Fruit fly (Drosophila melanogaster): ENCODE results near the gene Scsalpha2.

The Scsalpha2 gene

dm6 chr3R:19465286-19465685 is 2.4 kb upstream of the Scsalpha2 start (continued):
- TF ChIP-seq CG12942 (GFP tag; optimal IDR thresholded peaks at IDR 0.05) (peak; percentile 16), CTCF (GFP tag; optimal IDR thresholded peaks at IDR 0.05) (peak; percentile 8), CG3838 (GFP tag; optimal IDR thresholded peaks at IDR 0.05) (no peak), CG33557 (GFP tag; optimal IDR thresholded peaks at IDR 0.05) (peak; percentile 79), CG11504 (tag; optimal IDR thresholded peaks at IDR 0.05) (peak; percentile 83), lmd (GFP tag; IDR thresholded peaks at IDR 0.05) (peak; percentile 59), Fer3 (tag; optimal IDR thresholded peaks at IDR 0.05) (peak; percentile 22), jing (GFP tag; optimal IDR thresholded peaks at IDR 0.05) (peak; percentile 17), tgo (GFP tag; IDR thresholded peaks at IDR 0.05) (peak; percentile 45; the same call in 1 of the 3 replicates), Camta (GFP tag; optimal IDR thresholded peaks at IDR 0.05) (no peak), Vsx1 (GFP tag; optimal IDR thresholded peaks at IDR 0.05) (peak; percentile 27), hkb (optimal IDR thresholded peaks at IDR 0.05) (no peak), hkb (GFP tag; IDR thresholded peaks at IDR 0.05) (peak; percentile 73), slp2 (GFP tag; optimal IDR thresholded peaks at IDR 0.05) (peak; percentile 2), CG3407 (GFP tag; optimal IDR thresholded peaks at IDR 0.05) (peak; percentile 38), Drgx (GFP tag; IDR thresholded peaks at IDR 0.05) (peak; percentile 44; the same call in 1 of the 2 replicates), Hsf (GFP tag; optimal IDR thresholded peaks at IDR 0.05) (peak; percentile 57), Optix (GFP tag; IDR thresholded peaks at IDR 0.05) (no peak; the same call in 2 of the 3 replicates), CG15514 (GFP tag; optimal IDR thresholded peaks at IDR 0.05) (no peak), Nf-YB (GFP tag; optimal IDR thresholded peaks at IDR 0.05) (peak; percentile 36), CG10431 (GFP tag; optimal IDR thresholded peaks at IDR 0.05) (peak; percentile 38), CG30020 (tag; optimal IDR thresholded peaks at IDR 0.05) (peak; percentile 26), CG30431 (GFP tag; optimal IDR thresholded peaks at IDR 0.05) (peak; percentile 43), H15 (GFP tag; IDR thresholded peaks at IDR 0.05) (peak; percentile 30; the same call in 1 of the 3 replicates), ATbp (GFP tag; optimal IDR thresholded peaks at IDR 0.05) (peak; percentile 59), Mrtf (GFP tag; IDR thresholded peaks at IDR 0.05) (no peak), CG17612 (GFP tag; IDR thresholded peaks at IDR 0.05) (no peak), row (GFP tag; IDR thresholded peaks at IDR 0.05) (peak; percentile 76), prd (optimal IDR thresholded peaks at IDR 0.05) (no peak), prd (GFP tag; IDR thresholded peaks at IDR 0.05) (peak; percentile 79; the same call in 2 of the 3 replicates), CG14710 (tag; optimal IDR thresholded peaks at IDR 0.05) (peak; percentile 85), Trl (optimal IDR thresholded peaks at IDR 0.05) (no peak), Trl (GFP tag; optimal IDR thresholded peaks at IDR 0.05) (peak; percentile 15), CG17328 (GFP tag; IDR thresholded peaks at IDR 0.05) (peak; percentile 50; the same call in 1 of the 2 replicates), Hr3 (GFP tag; optimal IDR thresholded peaks at IDR 0.05) (peak; percentile 47), CG6683 (GFP tag; optimal IDR thresholded peaks at IDR 0.05) (no peak), Rfx (GFP tag; IDR thresholded peaks at IDR 0.05) (0 out of 2 replicates have a peak, but pooled peaks have one; percentile 13), CG18764 (GFP tag; optimal IDR thresholded peaks at IDR 0.05) (peak; percentile 50), dan (GFP tag; IDR thresholded peaks at IDR 0.05) (no peak), hb (GFP tag; IDR thresholded peaks at IDR 0.05; ENCODE audit: partially characterized antibody) (no peak), GATAe (GFP tag; conservative IDR thresholded peaks at IDR 0.05) (no peak), amos (GFP tag; IDR thresholded peaks at IDR 0.05; ENCODE audit: partially characterized antibody) (no peak), CG10654 (GFP tag; optimal IDR thresholded peaks at IDR 0.05) (peak; percentile 17), CG10462 (GFP tag; optimal IDR thresholded peaks at IDR 0.05) (peak; percentile 18), CG31441 (GFP tag; IDR thresholded peaks at IDR 0.05) (peak; percentile 87), trem (tag; optimal IDR thresholded peaks at IDR 0.05) (peak; percentile 73), nmo (GFP tag; optimal IDR thresholded peaks at IDR 0.05) (peak; percentile 86), CG18619 (GFP tag; optimal IDR thresholded peaks at IDR 0.05) (peak; percentile 38), H2.0 (GFP tag; IDR thresholded peaks at IDR 0.05) (no peak), CG2678 (tag; optimal IDR thresholded peaks at IDR 0.05) (peak; percentile 80), lov (optimal IDR thresholded peaks at IDR 0.05) (no peak), lov (GFP tag; IDR thresholded peaks at IDR 0.05) (0 out of 3 replicates have a peak, but pooled peaks have one; percentile 51), CG17802 (tag; optimal IDR thresholded peaks at IDR 0.05) (peak; percentile 31)

Measured in whole organism, embryonic.